Worm (Caenorhabditis elegans): ENCODE measurements around the gene F46H5.4.

ce11 chrX:7298652-7299051 lies 44.2 kb upstream of the F46H5.4 start, which contains the start of gene K03A1.4:
- no peak for TF ChIP-seq ham-2 (GFP tag; optimal IDR thresholded peaks at IDR 0.05)
- TF ChIP-seq lin-13 (tag; optimal IDR thresholded peaks at IDR 0.05): no peak
- TF ChIP-seq unc-62 (GFP tag; optimal IDR thresholded peaks at IDR 0.05): no peak
- TF ChIP-seq nhr-237 (tag; optimal IDR thresholded peaks at IDR 0.05): no peak
- TF ChIP-seq ceh-39 (tag; optimal IDR thresholded peaks at IDR 0.05): no peak
- no peak for TF ChIP-seq zip-8 (tag; optimal IDR thresholded peaks at IDR 0.05)
